Worm (Caenorhabditis elegans) whole organism, L3 larva: ENCODE results near the gene mltn-7.

Source experiments
- R02D3.7 ChIP-seq: fragments of 150-350 bp; optimal IDR thresholded peaks from 2 replicates; lab custom pipeline; 2014; ENCODE audit warnings: missing biosample characterization, missing genetic modification characterization
- ZK546.5 ChIP-seq: sonication (generic microtip); optimal IDR thresholded peaks from 2 replicates; lab custom pipeline; 2017; ENCODE audit warnings: missing biosample characterization, missing genetic modification characterization
- ceh-16 ChIP-seq: sonication (generic microtip); optimal IDR thresholded peaks from 2 replicates; lab custom pipeline; 2017; ENCODE audit warnings: missing biosample characterization, missing genetic modification characterization
- ceh-28 ChIP-seq: fragments of 150-350 bp; optimal IDR thresholded peaks from 2 replicates; lab custom pipeline; 2014; ENCODE audit warnings: missing biosample characterization, missing genetic modification reagents, missing genetic modification characterization
- ceh-82 ChIP-seq: fragments of 150-350 bp; optimal IDR thresholded peaks from 2 replicates; lab custom pipeline; 2014; ENCODE audit warnings: missing biosample characterization, missing genetic modification characterization
- ceh-9 ChIP-seq: sonication (generic microtip); optimal IDR thresholded peaks from 2 replicates; lab custom pipeline; 2018; ENCODE audit warnings: missing biosample characterization, missing genetic modification characterization
- egl-27 ChIP-seq: sonication (generic microtip); optimal IDR thresholded peaks from 4 replicates; lab custom pipeline; 2017; ENCODE audit warnings: missing biosample characterization, missing genetic modification reagents, missing genetic modification characterization
- egl-5 ChIP-seq: fragments of 150-350 bp; optimal IDR thresholded peaks from 2 replicates; lab custom pipeline; 2017; ENCODE audit warnings: missing biosample characterization, missing genetic modification reagents, missing genetic modification characterization, inconsistent platforms
- elt-1 ChIP-seq: fragments of 150-350 bp; optimal IDR thresholded peaks from 2 replicates; lab custom pipeline; 2014; ENCODE audit warnings: missing biosample characterization, missing genetic modification characterization
- elt-2 ChIP-seq: sonication (generic microtip); optimal IDR thresholded peaks from 2 replicates; lab custom pipeline; 2016; ENCODE audit warnings: missing genetic modification reagents, mild to moderate bottlenecking, missing genetic modification characterization, missing compliant biosample characterization
- elt-3 ChIP-seq, 3 experiments: fragments of 150-350 bp in 1 of 3; sonication (generic microtip) in 2 of 3; optimal IDR thresholded peaks; 2 replicates in 2 of 3; 4 replicates in 1 of 3; lab custom pipeline; 2014 to 2017; ENCODE audit warnings: missing biosample characterization in 3 of 3, missing genetic modification characterization in 3 of 3
- eor-1 ChIP-seq, 2 experiments: fragments of 150-350 bp; optimal IDR thresholded peaks; 2 replicates each; lab custom pipeline; 2014 to 2018; ENCODE audit warnings: missing biosample characterization in 2 of 2, missing genetic modification characterization in 2 of 2
- fkh-10 ChIP-seq: sonication (generic microtip); optimal IDR thresholded peaks from 2 replicates; lab custom pipeline; 2017; ENCODE audit warnings: missing biosample characterization, missing genetic modification reagents, missing genetic modification characterization
- fos-1 ChIP-seq: fragments of 150-350 bp; optimal IDR thresholded peaks from 2 replicates; lab custom pipeline; 2014; ENCODE audit warnings: missing biosample characterization, missing genetic modification characterization
- hmg-11 ChIP-seq: sonication (generic microtip); optimal IDR thresholded peaks from 2 replicates; lab custom pipeline; 2016; ENCODE audit warnings: missing genetic modification characterization, missing compliant biosample characterization
- jun-1 ChIP-seq: fragments of 150-350 bp; optimal IDR thresholded peaks from 2 replicates; lab custom pipeline; 2014; ENCODE audit warnings: missing biosample characterization, missing genetic modification reagents, missing genetic modification characterization
- lin-15B ChIP-seq: fragments of 150-350 bp; optimal IDR thresholded peaks from 2 replicates; lab custom pipeline; 2014; ENCODE audit warnings: missing biosample characterization, missing genetic modification characterization
- lin-39 ChIP-seq: fragments of 150-350 bp; optimal IDR thresholded peaks from 2 replicates; lab custom pipeline; 2018; ENCODE audit warnings: missing biosample characterization, missing genetic modification reagents, missing genetic modification characterization
- lsy-12 ChIP-seq: sonication (generic microtip); optimal IDR thresholded peaks from 2 replicates; lab custom pipeline; 2016; ENCODE audit warnings: mild to moderate bottlenecking, missing genetic modification characterization, missing compliant biosample characterization
- mdl-1 ChIP-seq: fragments of 150-350 bp; optimal IDR thresholded peaks from 2 replicates; lab custom pipeline; 2014; ENCODE audit warnings: missing biosample characterization, missing genetic modification characterization
- mml-1 ChIP-seq: fragments of 150-350 bp; sonication (generic microtip); optimal IDR thresholded peaks from 3 replicates; lab custom pipeline; 2014; ENCODE audit warnings: missing biosample characterization, missing genetic modification characterization
- nfya-1 ChIP-seq: sonication (generic microtip); optimal IDR thresholded peaks from 2 replicates; lab custom pipeline; 2017; ENCODE audit warnings: missing genetic modification characterization, mild to moderate bottlenecking, missing compliant biosample characterization, antibody characterized with exemption, moderate library complexity; ENCODE audit not compliant: insufficient read depth
- nhr-12 ChIP-seq: fragments of 150-350 bp; optimal IDR thresholded peaks from 2 replicates; lab custom pipeline; 2014; ENCODE audit warnings: missing biosample characterization, missing genetic modification characterization
- nhr-23 ChIP-seq: fragments of 150-350 bp; optimal IDR thresholded peaks from 2 replicates; lab custom pipeline; 2014; ENCODE audit warnings: missing biosample characterization, missing genetic modification reagents, missing genetic modification characterization
- nhr-237 ChIP-seq: fragments of 150-350 bp; optimal IDR thresholded peaks from 2 replicates; lab custom pipeline; 2014; ENCODE audit warnings: missing biosample characterization, missing genetic modification characterization
- nhr-28 ChIP-seq: fragments of 150-350 bp; optimal IDR thresholded peaks from 2 replicates; lab custom pipeline; 2014; ENCODE audit warnings: missing biosample characterization, missing genetic modification characterization
- nhr-43 ChIP-seq: sonication (generic microtip); optimal IDR thresholded peaks from 2 replicates; lab custom pipeline; 2016; ENCODE audit warnings: mild to moderate bottlenecking, missing genetic modification characterization, missing compliant biosample characterization; ENCODE audit not compliant: poor library complexity, severe bottlenecking
- nhr-76 ChIP-seq: fragments of 150-350 bp; sonication (generic microtip); optimal IDR thresholded peaks from 5 replicates; lab custom pipeline; 2014; ENCODE audit warnings: missing biosample characterization, missing genetic modification characterization
- pha-4 ChIP-seq: fragments of 150-350 bp; optimal IDR thresholded peaks from 2 replicates; lab custom pipeline; 2014; ENCODE audit warnings: missing biosample characterization, missing genetic modification reagents, missing genetic modification characterization
- pqm-1 ChIP-seq: fragments of 150-350 bp; optimal IDR thresholded peaks from 2 replicates; lab custom pipeline; 2017; ENCODE audit warnings: missing biosample characterization, missing genetic modification characterization, inconsistent platforms
- snpc-4 ChIP-seq: fragments of 150-350 bp; optimal IDR thresholded peaks from 2 replicates; lab custom pipeline; 2014; ENCODE audit warnings: missing biosample characterization, missing genetic modification characterization
- tbx-2 ChIP-seq: sonication (generic microtip); optimal IDR thresholded peaks from 2 replicates; lab custom pipeline; 2016; ENCODE audit warnings: mild to moderate bottlenecking, missing genetic modification characterization, missing compliant biosample characterization
- unc-39 ChIP-seq: sonication (generic microtip); optimal IDR thresholded peaks from 4 replicates; lab custom pipeline; 2017; ENCODE audit warnings: missing biosample characterization, missing genetic modification characterization
- unc-62 ChIP-seq: fragments of 150-350 bp; sonication (generic microtip); optimal IDR thresholded peaks from 4 replicates; lab custom pipeline; 2014; ENCODE audit warnings: missing biosample characterization, missing genetic modification reagents, missing genetic modification characterization
- zag-1 ChIP-seq: fragments of 150-350 bp; optimal IDR thresholded peaks from 2 replicates; lab custom pipeline; 2014; ENCODE audit warnings: missing biosample characterization, missing genetic modification characterization
- ztf-11 ChIP-seq: fragments of 150-350 bp; optimal IDR thresholded peaks from 2 replicates; lab custom pipeline; 2014; ENCODE audit warnings: missing biosample characterization, missing genetic modification characterization

The mltn-7 gene

ce11 chrV:370033-370432 is at the start of gene mltn-7:
mltn-7 (plus strand) TSS chrV:370333.
- TF ChIP-seq nfya-1 (tag; lab: Kevin White, UChicago), result no peak
- TF ChIP-seq fkh-10, result no peak
- TF ChIP-seq ceh-28 (tag; lab: Kevin White, UChicago), result no peak
- TF ChIP-seq elt-2 (tag; lab: Kevin White, UChicago), result no peak
- no peak for TF ChIP-seq egl-27 (tag; lab: Kevin White, UChicago)
- no peak for TF ChIP-seq ztf-11 (tag; lab: Kevin White, UChicago)
- TF ChIP-seq, all 47 proteins: peak for 0

- no peak for TF ChIP-seq nfya-1 (tag; lab: Kevin White, UChicago)
- no peak for TF ChIP-seq lin-39 (tag; lab: Kevin White, UChicago)
- no peak for TF ChIP-seq fos-1
- TF ChIP-seq pqm-1 (tag; lab: Kevin White, UChicago), result no peak
- no peak for TF ChIP-seq lsy-12 (tag; lab: Kevin White, UChicago)
- no peak for TF ChIP-seq nhr-12
- no peak for TF ChIP-seq jun-1
- TF ChIP-seq unc-39 (tag; lab: Kevin White, UChicago), result no peak
- no peak for TF ChIP-seq ZK546.5 (tag; lab: Kevin White, UChicago)
- no peak for TF ChIP-seq eor-1 (tag; optimal IDR thresholded peaks at IDR 0.05; lab: Kevin White, UChicago)
- TF ChIP-seq hmg-11 (tag; lab: Kevin White, UChicago), result no peak
- no peak for TF ChIP-seq nhr-28 (tag; lab: Kevin White, UChicago)
- TF ChIP-seq nhr-23 (tag; lab: Kevin White, UChicago), result no peak
- no peak for TF ChIP-seq zag-1 (tag; lab: Kevin White, UChicago)
- no peak for TF ChIP-seq ceh-9 (tag; lab: Kevin White, UChicago)
- no peak for TF ChIP-seq pha-4 (tag; lab: Kevin White, UChicago)
- TF ChIP-seq lin-15B (tag; lab: Kevin White, UChicago), result no peak
- no peak for TF ChIP-seq egl-27 (tag; lab: Kevin White, UChicago)
- TF ChIP-seq R02D3.7 (tag; lab: Kevin White, UChicago), result no peak
- TF ChIP-seq, all 47 proteins: peak for 0
These were observed 39.5 kb upstream of the mltn-7 start, which contains the start of gene abt-4 for ce11 chrV:330625-331024. abt-4 (minus strand) TSS chrV:330725.

ce11 chrV:331245-331644 is 38.9 kb upstream of the mltn-7 start:
- TF ChIP-seq snpc-4 (tag; lab: Kevin White, UChicago), result no peak
- TF ChIP-seq lsy-12 (tag; lab: Kevin White, UChicago), result no peak
- no peak for TF ChIP-seq nhr-237
- peak; percentile 28 for TF ChIP-seq elt-2 (tag; lab: Kevin White, UChicago)
- TF ChIP-seq nhr-23 (tag; lab: Kevin White, UChicago), result no peak
- no peak for TF ChIP-seq ceh-9 (tag; lab: Kevin White, UChicago)
- TF ChIP-seq pqm-1 (tag; lab: Kevin White, UChicago), result peak; percentile 57
- TF ChIP-seq unc-62 (GFP tag; lab: Kevin White, UChicago), result no peak
- no peak for TF ChIP-seq elt-1
- no peak for TF ChIP-seq mdl-1 (tag; lab: Kevin White, UChicago)

- TF ChIP-seq pqm-1 (tag; lab: Kevin White, UChicago) (peak; percentile 84), ceh-82 (tag; lab: Kevin White, UChicago) (no peak), ZK546.5 (tag; lab: Kevin White, UChicago) (no peak), ceh-16 (tag; lab: Kevin White, UChicago) (no peak), elt-2 (tag; lab: Kevin White, UChicago) (peak; percentile 93), elt-3 (tag; optimal IDR thresholded peaks at IDR 0.05; lab: Kevin White, UChicago) (no peak), nhr-43 (tag; lab: Kevin White, UChicago) (no peak), egl-5 (tag; lab: Kevin White, UChicago) (no peak), fos-1 (no peak), fkh-10 (no peak), nhr-76 (tag; lab: Kevin White, UChicago) (no peak), mml-1 (tag; lab: Kevin White, UChicago) (no peak), nhr-237 (no peak), hmg-11 (tag; lab: Kevin White, UChicago) (no peak), pha-4 (tag; lab: Kevin White, UChicago) (peak; percentile 58), tbx-2 (tag; lab: Kevin White, UChicago) (no peak), jun-1 (peak; percentile 21), mdl-1 (tag; lab: Kevin White, UChicago) (no peak)
These were observed 37.5 kb upstream of the mltn-7 start for ce11 chrV:332585-332984.
